Worm (Caenorhabditis elegans) whole organism, L4 larva: Measurements from ENCODE around the gene eco-1.

Experiments
- F10B5.3 ChIP-seq: sonication (generic microtip); optimal IDR thresholded peaks from 2 replicates; lab custom pipeline; 2016; ENCODE audit warnings: mild to moderate bottlenecking, missing genetic modification characterization, missing compliant biosample characterization
- ama-1 ChIP-seq: fragments of 150-350 bp; optimal IDR thresholded peaks from 2 replicates; lab custom pipeline; 2014; ENCODE audit warnings: inconsistent platforms, mixed read lengths
- arid-1 ChIP-seq: fragments of 200-800 bp; sonication (Bioruptor generic); conservative IDR thresholded peaks from 2 replicates; pipeline ENCODE4 v1.3.6; 2022; ENCODE audit warnings: missing genetic modification reagents, missing genetic modification characterization, missing compliant biosample characterization
- ceh-62 ChIP-seq: sonication (generic microtip); optimal IDR thresholded peaks from 2 replicates; lab custom pipeline; 2017; ENCODE audit warnings: missing biosample characterization, missing genetic modification characterization
- daf-12 ChIP-seq: fragments of 150-350 bp; optimal IDR thresholded peaks from 2 replicates; lab custom pipeline; 2014; ENCODE audit warnings: missing biosample characterization, missing genetic modification reagents, missing genetic modification characterization
- spr-1 ChIP-seq: sonication (generic microtip); optimal IDR thresholded peaks from 2 replicates; lab custom pipeline; 2016; ENCODE audit warnings: mild to moderate bottlenecking, missing genetic modification characterization, missing compliant biosample characterization

- TF ChIP-seq arid-1 (GFP tag; lab: Robert Waterston, UW) (no peak), F10B5.3 (tag; lab: Kevin White, UChicago) (no peak), daf-12 (tag; lab: Kevin White, UChicago) (no peak), ama-1 (lab: Kevin White, UChicago) (no peak), spr-1 (tag; lab: Kevin White, UChicago) (no peak), ceh-62 (tag; lab: Kevin White, UChicago) (no peak)
Observed at ce11 chrIII:7329155-7329732, 29.7 kb downstream of the eco-1 start, which contains the start of gene lab-2.
